Fruit fly (Drosophila melanogaster) whole organism, embryonic: Measurements from ENCODE around the gene CG5080.

Experiments used
- Aef1 ChIP-seq: fragments of 200-800 bp; sonication (Bioruptor generic); IDR thresholded peaks from 3 replicates; pipeline ENCODE4 v1.3.6; 2022; ENCODE audit warnings: missing biosample characterization, missing genetic modification characterization
- BEAF-32 ChIP-seq: fragments of 200-800 bp; sonication (Bioruptor generic); optimal IDR thresholded peaks from 3 replicates; lab custom pipeline; 2017; ENCODE audit warnings: missing biosample characterization, missing genetic modification characterization, mild to moderate bottlenecking, moderate library complexity, missing genetic modification reagents
- CG10147 ChIP-seq: fragments of 200-800 bp; sonication (Bioruptor generic); optimal IDR thresholded peaks from 2 replicates; lab custom pipeline; 2019; ENCODE audit warnings: missing biosample characterization, mild to moderate bottlenecking, missing genetic modification characterization, moderate library complexity
- CG1024 ChIP-seq: fragments of 200-800 bp; sonication (Bioruptor generic); IDR thresholded peaks from 2 replicates; pipeline ENCODE4 v1.3.6; 2022; ENCODE audit warnings: missing biosample characterization, missing genetic modification characterization
- CG10959 ChIP-seq: fragments of 200-800 bp; sonication (Bioruptor generic); IDR thresholded peaks from 2 replicates; pipeline ENCODE4 v1.3.6; 2022; ENCODE audit warnings: missing biosample characterization, missing genetic modification characterization
- CG1233 ChIP-seq: fragments of 200-800 bp; sonication (Bioruptor generic); optimal IDR thresholded peaks from 4 replicates; lab custom pipeline; 2018; ENCODE audit warnings: missing biosample characterization, mild to moderate bottlenecking, missing genetic modification characterization
- CG12659 ChIP-seq: fragments of 200-800 bp; sonication (Bioruptor generic); optimal IDR thresholded peaks from 3 replicates; lab custom pipeline; 2017; ENCODE audit warnings: mild to moderate bottlenecking, missing biosample characterization, missing genetic modification reagents, missing genetic modification characterization
- CG13296 ChIP-seq: fragments of 200-800 bp; sonication (Bioruptor generic); optimal IDR thresholded peaks from 3 replicates; lab custom pipeline; 2018; ENCODE audit warnings: missing biosample characterization, mild to moderate bottlenecking, missing genetic modification characterization
- CG14050 ChIP-seq: fragments of 200-800 bp; sonication (Bioruptor generic); IDR thresholded peaks from 3 replicates; pipeline ENCODE4 v1.3.6; 2022; ENCODE audit warnings: missing biosample characterization, missing genetic modification characterization
- CG15601 ChIP-seq: fragments of 200-800 bp; sonication (Bioruptor generic); optimal IDR thresholded peaks from 3 replicates; lab custom pipeline; 2019; ENCODE audit warnings: missing biosample characterization, mild to moderate bottlenecking, missing genetic modification characterization, moderate library complexity
- CG15696 ChIP-seq: fragments of 200-800 bp; sonication (Bioruptor generic); optimal IDR thresholded peaks from 2 replicates; lab custom pipeline; 2019; ENCODE audit warnings: missing biosample characterization, mild to moderate bottlenecking, missing genetic modification characterization, moderate library complexity
- CG16813 ChIP-seq: fragments of 200-800 bp; sonication (Bioruptor generic); IDR thresholded peaks from 3 replicates; pipeline ENCODE4 v1.3.6; 2022; ENCODE audit warnings: missing biosample characterization, missing genetic modification characterization; ENCODE audit not compliant: partially characterized antibody
- CG17385 ChIP-seq: fragments of 200-800 bp; sonication (Bioruptor generic); optimal IDR thresholded peaks from 3 replicates; lab custom pipeline; 2018; ENCODE audit warnings: missing biosample characterization, mild to moderate bottlenecking, missing genetic modification characterization
- CG33557 ChIP-seq: fragments of 200-800 bp; sonication (Bioruptor generic); optimal IDR thresholded peaks from 2 replicates; lab custom pipeline; 2019; ENCODE audit warnings: missing biosample characterization, mild to moderate bottlenecking, missing genetic modification characterization, moderate library complexity
- CG34422 ChIP-seq: fragments of 200-800 bp; sonication (Bioruptor generic); IDR thresholded peaks from 3 replicates; pipeline ENCODE4 v1.3.6; 2022; ENCODE audit warnings: missing biosample characterization, missing genetic modification characterization
- CG4424 ChIP-seq: fragments of 200-800 bp; sonication (Bioruptor generic); optimal IDR thresholded peaks from 3 replicates; lab custom pipeline; 2016; ENCODE audit warnings: missing biosample characterization, missing genetic modification characterization
- CG5953 ChIP-seq: fragments of 200-800 bp; sonication (Bioruptor generic); IDR thresholded peaks from 2 replicates; pipeline ENCODE4 v1.3.6; 2022; ENCODE audit warnings: missing biosample characterization, missing genetic modification characterization
- CG6765 ChIP-seq: fragments of 200-800 bp; sonication (Bioruptor generic); optimal IDR thresholded peaks from 3 replicates; lab custom pipeline; 2017; ENCODE audit warnings: missing biosample characterization, mild to moderate bottlenecking, missing genetic modification characterization
- CG8388 ChIP-seq: fragments of 200-800 bp; sonication (Bioruptor generic); optimal IDR thresholded peaks from 2 replicates; lab custom pipeline; 2019; ENCODE audit warnings: missing biosample characterization, mild to moderate bottlenecking, missing genetic modification characterization, moderate library complexity
- HHEX ChIP-seq: fragments of 200-800 bp; sonication (Bioruptor generic); optimal IDR thresholded peaks from 3 replicates; lab custom pipeline; 2017; ENCODE audit warnings: missing biosample characterization, mild to moderate bottlenecking, missing genetic modification characterization, missing genetic modification reagents
- HLH4C ChIP-seq: fragments of 200-800 bp; sonication (Bioruptor generic); IDR thresholded peaks from 3 replicates; pipeline ENCODE4 v1.3.6; 2022; ENCODE audit warnings: missing biosample characterization, missing genetic modification characterization; ENCODE audit not compliant: partially characterized antibody
- HLHmδ ChIP-seq: fragments of 200-800 bp; sonication (Bioruptor generic); optimal IDR thresholded peaks from 2 replicates; lab custom pipeline; 2018; ENCODE audit warnings: missing biosample characterization, mild to moderate bottlenecking, missing genetic modification characterization, moderate library complexity
- Hand ChIP-seq: fragments of 200-800 bp; sonication (Bioruptor generic); optimal IDR thresholded peaks from 2 replicates; lab custom pipeline; 2017; ENCODE audit warnings: mild to moderate bottlenecking, missing biosample characterization, missing genetic modification reagents, missing genetic modification characterization
- MTF-1 ChIP-seq: fragments of 200-800 bp; sonication (Bioruptor generic); optimal IDR thresholded peaks from 2 replicates; lab custom pipeline; 2018; ENCODE audit warnings: missing biosample characterization, mild to moderate bottlenecking, missing genetic modification characterization, borderline replicate concordance
- Max ChIP-seq: fragments of 200-800 bp; sonication (Bioruptor generic); optimal IDR thresholded peaks from 2 replicates; lab custom pipeline; 2016; ENCODE audit warnings: missing biosample characterization, mild to moderate bottlenecking, missing genetic modification characterization
- Med ChIP-seq: fragments of 200-800 bp; sonication (Bioruptor generic); peaks from one replicate; lab custom pipeline; 2016; ENCODE audit warnings: missing biosample characterization, missing genetic modification characterization, mild to moderate bottlenecking, inconsistent platforms, moderate library complexity
- Meics ChIP-seq: fragments of 200-800 bp; sonication (Bioruptor generic); optimal IDR thresholded peaks from 2 replicates; lab custom pipeline; 2017; ENCODE audit warnings: missing biosample characterization, mild to moderate bottlenecking, missing genetic modification characterization
- NFAT ChIP-seq: fragments of 200-800 bp; sonication (Bioruptor generic); IDR thresholded peaks from 2 replicates; pipeline ENCODE4 v1.3.6; 2022; ENCODE audit warnings: missing biosample characterization, missing genetic modification characterization
- Nf-YB ChIP-seq: fragments of 200-800 bp; sonication (Bioruptor generic); optimal IDR thresholded peaks from 3 replicates; lab custom pipeline; 2019; ENCODE audit warnings: missing biosample characterization, mild to moderate bottlenecking, missing genetic modification characterization, moderate library complexity
- Rfx ChIP-seq: fragments of 200-800 bp; sonication (Bioruptor generic); IDR thresholded peaks from 2 replicates; pipeline ENCODE4 v1.3.6; 2022; ENCODE audit warnings: missing biosample characterization, missing genetic modification characterization
- Sin3A ChIP-seq: fragments of >200 bp; optimal IDR thresholded peaks from 2 replicates; lab custom pipeline; 2018
- TFAM ChIP-seq: fragments of 200-800 bp; sonication (Bioruptor generic); optimal IDR thresholded peaks from 2 replicates; lab custom pipeline; 2017; ENCODE audit warnings: missing biosample characterization, missing genetic modification characterization, inconsistent platforms
- Taf1 ChIP-seq: fragments of 200-800 bp; sonication (Bioruptor generic); IDR thresholded peaks from 2 replicates; pipeline ENCODE4 v1.3.6; 2022; ENCODE audit warnings: missing biosample characterization, missing genetic modification characterization
- Trl ChIP-seq, 3 experiments: fragments of >200 bp in 2 of 3; fragments of 200-800 bp in 1 of 3; sonication (Bioruptor generic) in 1 of 3; optimal IDR thresholded peaks; 2 replicates in 1 of 3; 3 replicates in 2 of 3; lab custom pipeline; 2016 to 2017; ENCODE audit warnings: missing biosample characterization in 1 of 3, missing genetic modification characterization in 1 of 3
- Usf ChIP-seq: fragments of 200-800 bp; sonication (Bioruptor generic); optimal IDR thresholded peaks from 2 replicates; lab custom pipeline; 2017; ENCODE audit warnings: missing genotype, missing biosample characterization, missing genetic modification characterization
- Vsx1 ChIP-seq: fragments of 200-800 bp; sonication (Bioruptor generic); optimal IDR thresholded peaks from 2 replicates; lab custom pipeline; 2017; ENCODE audit warnings: missing biosample characterization, mild to moderate bottlenecking, missing genetic modification characterization, missing genetic modification reagents
- caup ChIP-seq: fragments of 200-800 bp; sonication (Bioruptor generic); optimal IDR thresholded peaks from 3 replicates; lab custom pipeline; 2017; ENCODE audit warnings: missing biosample characterization, mild to moderate bottlenecking, missing genetic modification characterization, moderate library complexity; ENCODE audit not compliant: severe bottlenecking
- dysf ChIP-seq: fragments of 200-800 bp; sonication (Bioruptor generic); IDR thresholded peaks from 3 replicates; pipeline ENCODE4 v1.3.6; 2022; ENCODE audit warnings: missing biosample characterization, missing genetic modification characterization
- ewg ChIP-seq: fragments of 200-800 bp; sonication (Bioruptor generic); optimal IDR thresholded peaks from 3 replicates; lab custom pipeline; 2017; ENCODE audit warnings: mild to moderate bottlenecking, missing biosample characterization, missing genetic modification reagents, missing genetic modification characterization
- eyg ChIP-seq: fragments of 200-800 bp; sonication (Bioruptor generic); optimal IDR thresholded peaks from 3 replicates; lab custom pipeline; 2016; ENCODE audit warnings: missing biosample characterization, missing genetic modification characterization
- fru ChIP-seq: fragments of >200 bp; optimal IDR thresholded peaks from 2 replicates; lab custom pipeline; 2017
- hbn ChIP-seq: fragments of 200-800 bp; sonication (Bioruptor generic); IDR thresholded peaks from 2 replicates; pipeline ENCODE4 v1.3.6; 2022; ENCODE audit warnings: missing biosample characterization, missing genetic modification characterization; ENCODE audit not compliant: partially characterized antibody
- lmd ChIP-seq: fragments of 200-800 bp; sonication (Bioruptor generic); IDR thresholded peaks from 2 replicates; pipeline ENCODE4 v1.3.6; 2022; ENCODE audit warnings: missing biosample characterization, missing genetic modification characterization
- luna ChIP-seq: fragments of 200-800 bp; sonication (Bioruptor generic); optimal IDR thresholded peaks from 2 replicates; lab custom pipeline; 2016; ENCODE audit warnings: missing biosample characterization, missing genetic modification characterization
- p53 ChIP-seq: fragments of 200-800 bp; sonication (Bioruptor generic); optimal IDR thresholded peaks from 2 replicates; lab custom pipeline; 2016; ENCODE audit warnings: missing biosample characterization, missing genetic modification characterization
- repo ChIP-seq: fragments of 200-800 bp; sonication (Bioruptor generic); optimal IDR thresholded peaks from 2 replicates; lab custom pipeline; 2016; ENCODE audit warnings: missing biosample characterization, missing genetic modification characterization
- scrt ChIP-seq: fragments of 200-800 bp; sonication (Bioruptor generic); optimal IDR thresholded peaks from 2 replicates; lab custom pipeline; 2018; ENCODE audit warnings: missing biosample characterization, mild to moderate bottlenecking, missing genetic modification characterization, moderate library complexity
- trem ChIP-seq: fragments of 200-800 bp; optimal IDR thresholded peaks from 3 replicates; lab custom pipeline; 2019; ENCODE audit warnings: missing biosample characterization, mild to moderate bottlenecking, missing genetic modification characterization, moderate library complexity
- wek ChIP-seq: fragments of 200-800 bp; sonication (Bioruptor generic); optimal IDR thresholded peaks from 3 replicates; lab custom pipeline; 2018; ENCODE audit warnings: missing biosample characterization, mild to moderate bottlenecking, missing genetic modification characterization, moderate library complexity
- yki ChIP-seq: fragments of >200 bp; optimal IDR thresholded peaks from 3 replicates; lab custom pipeline; 2018

Gene CG5080

dm6 chr2L:1172704-1173107 is 9.0 kb upstream of the CG5080 start, which contains the start of the genes Charon and CG4887 (continued):
- TF ChIP-seq CG14050 (peak; percentile 55; the same call in 1 of the 3 replicates), Vsx1 (GFP tag; lab: Kevin White, UChicago) (no peak), scrt (GFP tag; lab: Kevin White, UChicago) (no peak), CG17385 (GFP tag; lab: Kevin White, UChicago) (peak; percentile 80), Hand (peak; percentile 37), luna (GFP tag; lab: Kevin White, UChicago) (peak; percentile 55), CG15696 (tag; lab: Kevin White, UChicago) (peak; percentile 87), BEAF-32 (GFP tag; lab: Kevin White, UChicago) (peak; percentile 84), CG12659 (GFP tag; lab: Kevin White, UChicago) (peak; percentile 88), CG34422 (peak; percentile 88), CG15601 (peak; percentile 83), Sin3A (peak; percentile 89), NFAT (peak; percentile 80), Meics (GFP tag; lab: Kevin White, UChicago) (peak; percentile 75), CG33557 (GFP tag; lab: Kevin White, UChicago) (peak; percentile 82), caup (peak; percentile 73), wek (no peak), repo (GFP tag; lab: Kevin White, UChicago) (peak; percentile 53), CG1024 (GFP tag; lab: Robert Waterston, UW) (peak; percentile 53; the same call in 1 of the 2 replicates), ewg (GFP tag; lab: Kevin White, UChicago) (peak; percentile 61), CG13296 (peak; percentile 78), CG10959 (GFP tag; lab: Robert Waterston, UW) (peak; percentile 73), HLH4C (peak; percentile 57; the same call in 2 of the 3 replicates), Usf (GFP tag; lab: Kevin White, UChicago) (peak; percentile 53), Taf1 (GFP tag; lab: Robert Waterston, UW) (peak; percentile 65; the same call in 1 of the 2 replicates), CG10147 (GFP tag; lab: Kevin White, UChicago) (no peak), Max (GFP tag; lab: Kevin White, UChicago) (peak; percentile 88), p53 (GFP tag; lab: Kevin White, UChicago) (peak; percentile 4), CG8388 (peak; percentile 71), HHEX (peak; percentile 73), lmd (GFP tag; lab: Robert Waterston, UW) (peak; percentile 84), trem (tag; lab: Kevin White, UChicago) (peak; percentile 71), CG5953 (peak; percentile 33; the same call in 1 of the 2 replicates), eyg (GFP tag; lab: Kevin White, UChicago) (peak; percentile 70), TFAM (GFP tag; lab: Kevin White, UChicago) (peak; percentile 8), MTF-1 (GFP tag; lab: Kevin White, UChicago) (no peak), CG4424 (peak; percentile 89), yki (lab: Kevin White, UChicago) (no peak), CG1233 (GFP tag; lab: Kevin White, UChicago) (peak; percentile 76), Nf-YB (no peak), CG16813 (peak; percentile 75), fru (lab: Kevin White, UChicago) (no peak), dysf (GFP tag; lab: Robert Waterston, UW) (peak; percentile 86), CG6765 (GFP tag; lab: Kevin White, UChicago) (peak; percentile 75), HLHmδ (GFP tag; lab: Kevin White, UChicago) (no peak), hbn (GFP tag; lab: Robert Waterston, UW) (peak; percentile 58; the same call in 1 of the 2 replicates), Trl (optimal IDR thresholded peaks at IDR 0.05; lab: Kevin White, UChicago) (no peak), Trl (GFP tag; optimal IDR thresholded peaks at IDR 0.05; lab: Kevin White, UChicago) (peak; percentile 86), Aef1 (peak; percentile 81), Rfx (GFP tag; lab: Robert Waterston, UW) (peak; percentile 91), Med (GFP tag; lab: Kevin White, UChicago) (peak; percentile 96)
